Fruit fly (Drosophila melanogaster) whole organism, embryonic: ENCODE results near the gene Oct-TyrR.
A peak's percentile ranks its signal among the peaks of the same experiment; 100 is the strongest.

ENCODE experiments used
- Adf1 ChIP-seq: fragments of 200-800 bp; sonication (Bioruptor generic); IDR thresholded peaks from 2 replicates; pipeline ENCODE4 v1.3.6; 2022; ENCODE audit warnings: missing biosample characterization, missing genetic modification characterization
- CG10267 ChIP-seq: fragments of 200-800 bp; sonication (Bioruptor generic); optimal IDR thresholded peaks from 2 replicates; lab custom pipeline; 2018; ENCODE audit warnings: missing biosample characterization, mild to moderate bottlenecking, missing genetic modification characterization, moderate library complexity
- CG10462 ChIP-seq: fragments of 200-800 bp; sonication (Bioruptor generic); optimal IDR thresholded peaks from 2 replicates; lab custom pipeline; 2016; ENCODE audit warnings: missing biosample characterization, missing genetic modification characterization
- CG11093 ChIP-seq: fragments of 200-800 bp; sonication (Bioruptor generic); IDR thresholded peaks from 3 replicates; pipeline ENCODE4 v1.3.6; 2022; ENCODE audit warnings: missing biosample characterization, missing genetic modification characterization
- CG11504 ChIP-seq: fragments of 200-800 bp; sonication (Bioruptor generic); optimal IDR thresholded peaks from 3 replicates; lab custom pipeline; 2019; ENCODE audit warnings: missing biosample characterization, mild to moderate bottlenecking, missing genetic modification characterization, moderate library complexity
- CG13123 ChIP-seq: fragments of 200-800 bp; sonication (Bioruptor generic); optimal IDR thresholded peaks from 2 replicates; lab custom pipeline; 2016; ENCODE audit warnings: missing biosample characterization, missing genetic modification characterization
- CG17361 ChIP-seq: fragments of 200-800 bp; sonication (Bioruptor generic); IDR thresholded peaks from 3 replicates; pipeline ENCODE4 v1.3.6; 2022; ENCODE audit warnings: missing biosample characterization, missing genetic modification characterization
- CG2678 ChIP-seq: fragments of 200-800 bp; sonication (Bioruptor generic); optimal IDR thresholded peaks from 3 replicates; lab custom pipeline; 2019; ENCODE audit warnings: missing biosample characterization, mild to moderate bottlenecking, missing genetic modification characterization, moderate library complexity
- CG30431 ChIP-seq: fragments of 200-800 bp; sonication (Bioruptor generic); optimal IDR thresholded peaks from 2 replicates; lab custom pipeline; 2017; ENCODE audit warnings: missing biosample characterization, missing genetic modification characterization
- CG3281 ChIP-seq: fragments of 200-800 bp; sonication (Bioruptor generic); optimal IDR thresholded peaks from 3 replicates; lab custom pipeline; 2017; ENCODE audit warnings: missing biosample characterization, mild to moderate bottlenecking, missing genetic modification characterization
- CG4424 ChIP-seq: fragments of 200-800 bp; sonication (Bioruptor generic); optimal IDR thresholded peaks from 3 replicates; lab custom pipeline; 2016; ENCODE audit warnings: missing biosample characterization, missing genetic modification characterization
- CG5953 ChIP-seq: fragments of 200-800 bp; sonication (Bioruptor generic); IDR thresholded peaks from 2 replicates; pipeline ENCODE4 v1.3.6; 2022; ENCODE audit warnings: missing biosample characterization, missing genetic modification characterization
- CG6683 ChIP-seq: fragments of 200-800 bp; sonication (Bioruptor generic); optimal IDR thresholded peaks from 2 replicates; lab custom pipeline; 2017; ENCODE audit warnings: missing biosample characterization, mild to moderate bottlenecking, missing genetic modification characterization, missing genetic modification reagents
- CG6791 ChIP-seq: fragments of 200-800 bp; sonication (Bioruptor generic); IDR thresholded peaks from 3 replicates; pipeline ENCODE4 v1.3.6; 2022; ENCODE audit warnings: missing biosample characterization, missing genetic modification characterization; ENCODE audit not compliant: partially characterized antibody
- CG7556 ChIP-seq: fragments of 200-800 bp; sonication (Bioruptor generic); optimal IDR thresholded peaks from 2 replicates; lab custom pipeline; 2017; ENCODE audit warnings: missing biosample characterization, mild to moderate bottlenecking, missing genetic modification characterization
- CG9609 ChIP-seq: fragments of 200-800 bp; sonication (Bioruptor generic); optimal IDR thresholded peaks from 3 replicates; lab custom pipeline; 2016; ENCODE audit warnings: missing biosample characterization, missing genetic modification characterization
- Chrac-16 ChIP-seq: fragments of 200-800 bp; sonication (Bioruptor generic); optimal IDR thresholded peaks from 3 replicates; lab custom pipeline; 2016; ENCODE audit warnings: missing biosample characterization, missing genetic modification characterization
- D19A ChIP-seq: fragments of 200-800 bp; optimal IDR thresholded peaks from 3 replicates; lab custom pipeline; 2019; ENCODE audit warnings: missing biosample characterization, mild to moderate bottlenecking, missing genetic modification characterization, moderate library complexity
- Lhr ChIP-seq: fragments of 200-800 bp; sonication (Bioruptor generic); optimal IDR thresholded peaks from 3 replicates; lab custom pipeline; 2017; ENCODE audit warnings: mild to moderate bottlenecking, missing biosample characterization, missing genetic modification reagents, missing genetic modification characterization
- Med ChIP-seq: fragments of 200-800 bp; sonication (Bioruptor generic); peaks from one replicate; lab custom pipeline; 2016; ENCODE audit warnings: missing biosample characterization, missing genetic modification characterization, mild to moderate bottlenecking, inconsistent platforms, moderate library complexity
- Meics ChIP-seq: fragments of 200-800 bp; sonication (Bioruptor generic); optimal IDR thresholded peaks from 2 replicates; lab custom pipeline; 2017; ENCODE audit warnings: missing biosample characterization, mild to moderate bottlenecking, missing genetic modification characterization
- Neu2 ChIP-seq: fragments of 200-800 bp; sonication (Bioruptor generic); optimal IDR thresholded peaks from 3 replicates; lab custom pipeline; 2016; ENCODE audit warnings: missing biosample characterization, missing genetic modification characterization, borderline replicate concordance
- Ravus ChIP-seq: fragments of 200-800 bp; sonication (Bioruptor generic); IDR thresholded peaks from 2 replicates; pipeline ENCODE4 v1.3.6; 2022; ENCODE audit warnings: missing biosample characterization, missing genetic modification characterization
- Rx ChIP-seq: fragments of 200-800 bp; sonication (Bioruptor generic); IDR thresholded peaks from 2 replicates; pipeline ENCODE4 v1.3.6; 2022; ENCODE audit warnings: missing biosample characterization, missing genetic modification characterization
- Sry-δ ChIP-seq: fragments of 200-800 bp; sonication (Bioruptor generic); optimal IDR thresholded peaks from 2 replicates; lab custom pipeline; 2016; ENCODE audit warnings: missing biosample characterization, missing genetic modification characterization
- Trl ChIP-seq, 3 experiments: fragments of >200 bp in 2 of 3; fragments of 200-800 bp in 1 of 3; sonication (Bioruptor generic) in 1 of 3; optimal IDR thresholded peaks; 2 replicates in 1 of 3; 3 replicates in 2 of 3; lab custom pipeline; 2016 to 2017; ENCODE audit warnings: missing biosample characterization in 1 of 3, missing genetic modification characterization in 1 of 3
- YL-1 ChIP-seq: fragments of 200-800 bp; sonication (Bioruptor generic); optimal IDR thresholded peaks from 3 replicates; lab custom pipeline; 2017; ENCODE audit warnings: missing biosample characterization, mild to moderate bottlenecking, missing genetic modification characterization
- amos ChIP-seq: fragments of 200-800 bp; sonication (Bioruptor generic); IDR thresholded peaks from 2 replicates; pipeline ENCODE4 v1.3.6; 2022; ENCODE audit warnings: missing biosample characterization, missing genetic modification characterization; ENCODE audit not compliant: partially characterized antibody
- gcm ChIP-seq: fragments of 200-800 bp; sonication (Bioruptor generic); optimal IDR thresholded peaks from 2 replicates; lab custom pipeline; 2019; ENCODE audit warnings: missing biosample characterization, mild to moderate bottlenecking, missing genetic modification characterization, moderate library complexity
- gem ChIP-seq: fragments of 200-800 bp; sonication (Bioruptor generic); optimal IDR thresholded peaks from 2 replicates; lab custom pipeline; 2019; ENCODE audit warnings: missing biosample characterization, mild to moderate bottlenecking, missing genetic modification characterization, moderate library complexity
- lab ChIP-seq: fragments of 200-800 bp; sonication (Bioruptor generic); optimal IDR thresholded peaks from 3 replicates; lab custom pipeline; 2017; ENCODE audit warnings: missing biosample characterization, missing genetic modification characterization, mild to moderate bottlenecking, moderate library complexity, missing genetic modification reagents
- nerfin-1 ChIP-seq: fragments of 200-800 bp; sonication (Bioruptor generic); optimal IDR thresholded peaks from 3 replicates; lab custom pipeline; 2019; ENCODE audit warnings: missing biosample characterization, mild to moderate bottlenecking, missing genetic modification characterization, moderate library complexity
- pzg ChIP-seq: fragments of 200-800 bp; sonication (Bioruptor generic); optimal IDR thresholded peaks from 3 replicates; lab custom pipeline; 2018; ENCODE audit warnings: missing biosample characterization, mild to moderate bottlenecking, missing genetic modification characterization, moderate library complexity
- sens ChIP-seq: fragments of 200-800 bp; sonication (Bioruptor generic); peaks from one replicate; lab custom pipeline; 2016; ENCODE audit warnings: missing biosample characterization, missing genetic modification characterization
- stwl ChIP-seq: fragments of 200-800 bp; sonication (Bioruptor generic); optimal IDR thresholded peaks from 3 replicates; lab custom pipeline; 2018; ENCODE audit warnings: missing biosample characterization, mild to moderate bottlenecking, missing genetic modification characterization, moderate library complexity
- wek ChIP-seq: fragments of 200-800 bp; sonication (Bioruptor generic); optimal IDR thresholded peaks from 3 replicates; lab custom pipeline; 2018; ENCODE audit warnings: missing biosample characterization, mild to moderate bottlenecking, missing genetic modification characterization, moderate library complexity
- zen ChIP-seq: fragments of 200-800 bp; sonication (Bioruptor generic); optimal IDR thresholded peaks from 3 replicates; lab custom pipeline; 2018; ENCODE audit warnings: missing biosample characterization, mild to moderate bottlenecking, missing genetic modification characterization, moderate library complexity

Oct-TyrR gene

dm6 chr3L:22094308-22094866, 59.6 kb downstream of the Oct-TyrR start:
- TF ChIP-seq amos (GFP tag; lab: Robert Waterston, UW), result peak; percentile 18; the same call in 1 of the 2 replicates
- no peak for TF ChIP-seq Sry-δ (GFP tag; lab: Kevin White, UChicago)
- peak; percentile 3 for TF ChIP-seq D19A (tag; lab: Kevin White, UChicago)
- TF ChIP-seq gcm (GFP tag; lab: Kevin White, UChicago), result no peak
- no peak for TF ChIP-seq CG30431 (GFP tag; lab: Kevin White, UChicago)
- peak; percentile 23; the same call in 1 of the 3 replicates for TF ChIP-seq CG6791 (GFP tag; lab: Robert Waterston, UW)
- TF ChIP-seq Lhr (GFP tag; lab: Kevin White, UChicago), result no peak
- no peak for TF ChIP-seq CG11093 (GFP tag; lab: Robert Waterston, UW)
- no peak for TF ChIP-seq CG3281 (GFP tag; lab: Kevin White, UChicago)
- peak; percentile 96 for TF ChIP-seq stwl (tag; lab: Kevin White, UChicago)
- TF ChIP-seq CG4424 (GFP tag; lab: Kevin White, UChicago), result no peak
- TF ChIP-seq lab, result no peak
- TF ChIP-seq Chrac-16 (GFP tag; lab: Kevin White, UChicago), result no peak
- peak; percentile 66 for TF ChIP-seq zen (tag; lab: Kevin White, UChicago)
- TF ChIP-seq nerfin-1 (tag; lab: Kevin White, UChicago), result peak; percentile 60
- TF ChIP-seq sens (GFP tag; lab: Kevin White, UChicago), result peak; percentile 45
- peak; percentile 35 for TF ChIP-seq CG10267
- TF ChIP-seq Neu2, result peak; percentile 91

DNA sequence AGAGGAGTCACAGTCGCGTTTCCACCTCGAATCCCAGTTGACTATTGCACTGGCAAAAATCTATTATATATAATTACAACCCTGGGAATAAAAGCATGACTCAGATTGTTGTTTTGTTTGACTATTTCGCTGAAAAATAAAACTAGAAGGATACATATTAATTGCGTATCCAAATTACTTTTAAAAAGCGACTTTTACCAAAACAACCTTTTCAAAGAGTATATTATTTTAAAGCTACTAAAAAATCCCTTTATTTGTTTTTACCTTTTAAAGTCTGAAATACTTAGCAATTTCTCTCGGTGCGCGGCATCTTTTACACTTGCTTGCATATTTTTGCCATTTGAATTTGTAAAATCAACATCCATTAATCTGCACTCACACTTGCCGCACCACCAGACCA, 71.9 kb downstream of the Oct-TyrR start:
- TF ChIP-seq Rx (GFP tag; lab: Robert Waterston, UW) (no peak), CG9609 (GFP tag; lab: Kevin White, UChicago) (no peak), YL-1 (no peak), CG13123 (GFP tag; lab: Kevin White, UChicago) (no peak), CG30431 (GFP tag; lab: Kevin White, UChicago) (no peak), Ravus (GFP tag; lab: Robert Waterston, UW) (no peak), CG6683 (GFP tag; lab: Kevin White, UChicago) (no peak), Trl (optimal IDR thresholded peaks at IDR 0.05; lab: Kevin White, UChicago) (no peak), Trl (GFP tag; optimal IDR thresholded peaks at IDR 0.05; lab: Kevin White, UChicago) (no peak), wek (GFP tag; lab: Kevin White, UChicago) (no peak), Med (no peak), CG5953 (GFP tag; lab: Robert Waterston, UW) (no peak), CG10462 (no peak)

- TF ChIP-seq CG7556 (peak; percentile 6), CG2678 (tag; lab: Kevin White, UChicago) (peak; percentile 2), CG11504 (tag; lab: Kevin White, UChicago) (peak; percentile 4), pzg (GFP tag; lab: Kevin White, UChicago) (no peak), sens (GFP tag; lab: Kevin White, UChicago) (peak; percentile 69), CG17361 (GFP tag; lab: Robert Waterston, UW) (0 out of 3 replicates have a peak, but pooled peaks have one; percentile 19), Adf1 (GFP tag; lab: Robert Waterston, UW) (no peak), Meics (GFP tag; lab: Kevin White, UChicago) (peak; percentile 22), gem (peak; percentile 12), D19A (tag; lab: Kevin White, UChicago) (peak; percentile 56)
Measured at dm6 chr3L:22109903-22110302, 75.1 kb downstream of the Oct-TyrR start.
